Worm (Caenorhabditis elegans) whole organism, L2 larva: ENCODE measurements around the gene F10C1.3.

Source experiments
- C34F6.9 ChIP-seq: fragments of 150-350 bp; optimal IDR thresholded peaks from 2 replicates; lab custom pipeline; 2014; ENCODE audit warnings: missing biosample characterization, missing genetic modification characterization
- ZK546.5 ChIP-seq: sonication (generic microtip); optimal IDR thresholded peaks from 2 replicates; lab custom pipeline; 2017; ENCODE audit warnings: missing biosample characterization, missing genetic modification characterization
- alr-1 ChIP-seq: fragments of 150-350 bp; optimal IDR thresholded peaks from 2 replicates; lab custom pipeline; 2014; ENCODE audit warnings: missing biosample characterization, missing genetic modification characterization
- ama-1 ChIP-seq: fragments of 150-350 bp; optimal IDR thresholded peaks from 2 replicates; lab custom pipeline; 2018; ENCODE audit warnings: inconsistent platforms
- ceh-82 ChIP-seq: fragments of 150-350 bp; optimal IDR thresholded peaks from 2 replicates; lab custom pipeline; 2014; ENCODE audit warnings: missing biosample characterization, missing genetic modification characterization
- egl-27 ChIP-seq: sonication (generic microtip); optimal IDR thresholded peaks from 3 replicates; lab custom pipeline; 2017; ENCODE audit warnings: missing biosample characterization, missing genetic modification reagents, missing genetic modification characterization
- fos-1 ChIP-seq: fragments of 150-350 bp; optimal IDR thresholded peaks from 2 replicates; lab custom pipeline; 2014; ENCODE audit warnings: missing biosample characterization, missing genetic modification characterization
- lsy-2 ChIP-seq, 2 experiments: fragments of 150-350 bp in 1 of 2; sonication (generic microtip) in 1 of 2; optimal IDR thresholded peaks; 2 replicates each; lab custom pipeline; 2014 to 2017; ENCODE audit warnings: missing biosample characterization in 2 of 2, missing genetic modification characterization in 2 of 2
- mab-5 ChIP-seq: fragments of 150-350 bp; optimal IDR thresholded peaks from 2 replicates; lab custom pipeline; 2014; ENCODE audit warnings: missing biosample characterization, missing genetic modification characterization
- mdl-1 ChIP-seq, 2 experiments: fragments of 150-350 bp in 1 of 2; sonication (generic microtip) in 1 of 2; optimal IDR thresholded peaks; 2 replicates each; lab custom pipeline; 2017; ENCODE audit warnings: missing biosample characterization in 2 of 2, missing genetic modification characterization in 2 of 2
- nhr-129 ChIP-seq: fragments of 150-350 bp; optimal IDR thresholded peaks from 2 replicates; lab custom pipeline; 2014; ENCODE audit warnings: missing biosample characterization, missing genetic modification characterization
- nhr-21 ChIP-seq: fragments of 150-350 bp; optimal IDR thresholded peaks from 2 replicates; lab custom pipeline; 2014; ENCODE audit warnings: missing biosample characterization, missing genetic modification characterization
- nhr-23 ChIP-seq: fragments of 150-350 bp; optimal IDR thresholded peaks from 2 replicates; lab custom pipeline; 2014; ENCODE audit warnings: missing biosample characterization, missing genetic modification reagents, missing genetic modification characterization
- nhr-25 ChIP-seq: fragments of 150-350 bp; sonication (generic microtip); optimal IDR thresholded peaks from 3 replicates; lab custom pipeline; 2014; ENCODE audit warnings: missing biosample characterization, missing genetic modification characterization
- peb-1 ChIP-seq: fragments of 150-350 bp; optimal IDR thresholded peaks from 2 replicates; lab custom pipeline; 2014; ENCODE audit warnings: missing biosample characterization, missing genetic modification characterization
- sem-4 ChIP-seq: fragments of 150-350 bp; optimal IDR thresholded peaks from 2 replicates; lab custom pipeline; 2014; ENCODE audit warnings: missing biosample characterization, missing genetic modification reagents, missing genetic modification characterization
- snpc-4 ChIP-seq: fragments of 150-350 bp; optimal IDR thresholded peaks from 2 replicates; lab custom pipeline; 2014; ENCODE audit warnings: missing biosample characterization, missing genetic modification characterization
- unc-39 ChIP-seq: fragments of 150-350 bp; optimal IDR thresholded peaks from 2 replicates; lab custom pipeline; 2014; ENCODE audit warnings: missing biosample characterization, missing genetic modification characterization
- unc-55 ChIP-seq: fragments of 150-350 bp; sonication (generic microtip); optimal IDR thresholded peaks from 3 replicates; lab custom pipeline; 2014; ENCODE audit warnings: missing biosample characterization, missing genetic modification reagents, missing genetic modification characterization
- ztf-1 ChIP-seq: fragments of 200-800 bp; sonication (Bioruptor generic); conservative IDR thresholded peaks from 2 replicates; pipeline ENCODE4 v1.3.6; 2022; ENCODE audit warnings: missing genetic modification characterization, missing compliant biosample characterization
- ztf-11 ChIP-seq: sonication (generic microtip); optimal IDR thresholded peaks from 2 replicates; lab custom pipeline; 2017; ENCODE audit warnings: missing biosample characterization, missing genetic modification characterization

The F10C1.3 gene

DNA sequence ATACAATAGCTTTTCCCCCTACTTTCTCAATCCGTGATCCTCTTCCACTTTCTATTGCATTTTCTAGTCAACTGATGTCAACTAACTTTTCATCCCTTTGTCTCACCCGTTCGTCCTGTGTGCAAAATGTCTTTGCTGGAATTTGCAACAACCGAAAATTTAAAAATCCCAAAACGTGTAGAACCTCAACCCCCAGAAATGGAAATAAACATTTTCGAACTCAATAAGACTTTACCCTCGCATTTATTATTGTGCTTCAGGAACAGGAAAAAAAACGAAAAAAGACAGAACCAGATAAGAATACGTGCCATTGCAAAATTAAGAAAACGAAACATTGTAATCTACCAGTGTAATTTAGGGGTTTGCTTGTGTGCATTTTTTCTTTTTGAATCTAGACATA lies 45.4 kb downstream of the F10C1.3 start:
- TF ChIP-seq snpc-4 (no peak), ama-1 (lab: Kevin White, UChicago) (no peak), unc-39 (tag; lab: Kevin White, UChicago) (no peak), nhr-21 (tag; lab: Kevin White, UChicago) (peak; percentile 14), mab-5 (tag; lab: Kevin White, UChicago) (no peak)

DNA sequence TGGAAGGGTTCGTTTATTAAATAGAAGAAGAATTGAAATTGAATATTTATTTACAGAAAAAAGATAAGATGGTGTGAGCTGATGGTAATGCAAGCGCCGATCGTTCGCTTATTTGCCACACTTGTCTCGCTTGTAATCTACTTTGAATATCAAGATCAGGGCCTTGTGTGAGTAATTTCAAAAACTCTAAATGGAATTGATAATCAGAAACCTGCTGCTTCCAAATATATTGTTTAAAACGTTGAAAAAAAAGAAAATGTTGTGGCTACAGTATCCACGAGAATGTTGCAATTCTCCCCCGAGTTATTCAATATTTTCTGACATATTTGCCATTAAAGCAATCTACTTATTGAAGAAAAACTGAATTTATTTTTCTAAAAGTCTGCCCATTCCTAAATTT lies 46.7 kb downstream of the F10C1.3 start:
- TF ChIP-seq ztf-11 (no peak), mdl-1 (tag; optimal IDR thresholded peaks at IDR 0.05; lab: Kevin White, UChicago) (no peak), nhr-23 (no peak)
- TF ChIP-seq, all 48 proteins: peak for 0

DNA sequence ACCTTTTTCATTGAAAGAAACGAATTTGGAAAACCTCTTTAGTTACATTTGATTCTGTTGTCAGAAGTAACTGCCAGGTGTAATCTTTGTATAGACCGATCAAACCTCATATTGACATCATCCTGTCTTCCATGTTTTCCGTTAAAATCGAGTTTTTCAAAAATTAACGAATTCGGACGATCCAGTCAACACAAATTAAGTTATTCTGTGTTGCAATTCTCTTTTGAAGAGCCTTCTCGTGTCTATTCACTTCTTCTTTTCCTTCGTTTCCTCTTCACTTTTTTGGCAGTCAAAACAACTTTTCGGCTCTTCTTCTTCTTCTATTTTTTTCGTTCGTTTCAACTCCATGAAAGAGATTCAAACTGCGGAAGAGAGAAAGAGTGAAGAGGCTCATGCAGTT lies 49.4 kb downstream of the F10C1.3 start:
- TF ChIP-seq egl-27 (tag; lab: Kevin White, UChicago) = no peak
- TF ChIP-seq ztf-1 = no peak
- TF ChIP-seq nhr-129 = no peak
- TF ChIP-seq sem-4 (tag; lab: Kevin White, UChicago) = peak; percentile 38
- TF ChIP-seq ama-1 (lab: Kevin White, UChicago) = no peak
- peak in 1 of 2 experiments; percentile 19 for TF ChIP-seq lsy-2 (tag; optimal IDR thresholded peaks at IDR 0.05; lab: Kevin White, UChicago)
- TF ChIP-seq unc-39 (tag; lab: Kevin White, UChicago) = no peak
- no peak for TF ChIP-seq alr-1
- no peak for TF ChIP-seq ceh-82 (tag; lab: Kevin White, UChicago)
- TF ChIP-seq C34F6.9 = peak; percentile 28
- peak; percentile 28 for TF ChIP-seq unc-55 (GFP tag; lab: Kevin White, UChicago)
- TF ChIP-seq peb-1 (tag; lab: Kevin White, UChicago) = no peak

ce11 chrII:5707532-5707931 lies 50.0 kb downstream of the F10C1.3 start, which contains the start of gene osta-2:
Gene osta-2 (plus strand): TSS chrII:5707691.
- no peak for TF ChIP-seq ZK546.5 (tag; lab: Kevin White, UChicago)
- no peak for TF ChIP-seq unc-55 (GFP tag; lab: Kevin White, UChicago)
- no peak for TF ChIP-seq fos-1 (tag; lab: Kevin White, UChicago)
- TF ChIP-seq nhr-25 (tag; lab: Kevin White, UChicago) = no peak
- TF ChIP-seq, all 48 proteins: peak for 0
